Worm (Caenorhabditis elegans) whole organism, midembryonic: Measurements from ENCODE around the gene F47B8.13.

Source experiments
- T22C8.4 ChIP-seq: fragments of 200-800 bp; sonication (Bioruptor generic); IDR thresholded peaks from 2 replicates; pipeline ENCODE4 v1.3.6; 2022; ENCODE audit warnings: missing genetic modification characterization, missing compliant biosample characterization
- cog-1 ChIP-seq: sonication (generic microtip); optimal IDR thresholded peaks from 2 replicates; lab custom pipeline; 2016; ENCODE audit warnings: missing genetic modification characterization, missing compliant biosample characterization
- flt-1 ChIP-seq: fragments of 200-800 bp; sonication (Bioruptor generic); IDR thresholded peaks from 2 replicates; pipeline ENCODE4 v1.3.6; 2022; ENCODE audit warnings: missing genetic modification characterization, missing compliant biosample characterization
- klf-2 ChIP-seq: fragments of 200-800 bp; sonication (Bioruptor generic); conservative IDR thresholded peaks from 2 replicates; pipeline ENCODE4 v1.3.6; 2022; ENCODE audit warnings: missing genetic modification reagents, missing genetic modification characterization, missing compliant biosample characterization
- med-1 ChIP-seq: sonication (generic microtip); optimal IDR thresholded peaks from 2 replicates; lab custom pipeline; 2017; ENCODE audit warnings: missing genetic modification characterization, mild to moderate bottlenecking, missing compliant biosample characterization, antibody characterized with exemption, missing genetic modification reagents; ENCODE audit not compliant: insufficient read depth
- ref-1 ChIP-seq: fragments of 200-800 bp; sonication (Bioruptor generic); conservative IDR thresholded peaks from 2 replicates; pipeline ENCODE4 v1.3.6; 2022; ENCODE audit warnings: missing genetic modification reagents, missing genetic modification characterization, missing compliant biosample characterization
- tab-1 ChIP-seq: fragments of 200-800 bp; sonication (Bioruptor generic); IDR thresholded peaks from 2 replicates; pipeline ENCODE4 v1.3.6; 2022; ENCODE audit warnings: missing genetic modification characterization, missing compliant biosample characterization
- ztf-23 ChIP-seq: fragments of 200-800 bp; sonication (Bioruptor generic); IDR thresholded peaks from 2 replicates; pipeline ENCODE4 v1.3.6; 2022; ENCODE audit warnings: missing genetic modification reagents, missing genetic modification characterization, missing compliant biosample characterization
- ztf-29 ChIP-seq: fragments of 200-800 bp; sonication (Bioruptor generic); IDR thresholded peaks from 2 replicates; pipeline ENCODE4 v1.3.6; 2022; ENCODE audit warnings: missing genetic modification reagents, missing genetic modification characterization, missing compliant biosample characterization

ce11 chrV:14358577-14358976, 39.0 kb upstream of the F47B8.13 start, which contains the start of gene Y49A3A.4:
- TF ChIP-seq flt-1, result no peak
- TF ChIP-seq ztf-29 (GFP tag; lab: Robert Waterston, UW), result no peak
- no peak for TF ChIP-seq cog-1
- TF ChIP-seq ztf-23 (GFP tag; lab: Robert Waterston, UW), result no peak
- no peak for TF ChIP-seq tab-1 (GFP tag; lab: Robert Waterston, UW)
- TF ChIP-seq med-1 (GFP tag; lab: Kevin White, UChicago), result no peak
- TF ChIP-seq klf-2 (GFP tag; lab: Robert Waterston, UW), result no peak
- no peak for TF ChIP-seq ref-1 (GFP tag; lab: Robert Waterston, UW)
- TF ChIP-seq T22C8.4 (GFP tag; lab: Robert Waterston, UW), result no peak
